Fruit fly (Drosophila melanogaster) whole organism, embryonic: Measurements from ENCODE around the gene CG14797.

Source experiments
- Ets65A ChIP-seq: fragments of 200-800 bp; sonication (Bioruptor generic); peaks from one replicate; lab custom pipeline; 2016; ENCODE audit warnings: missing biosample characterization, missing genetic modification characterization
- unc-4 ChIP-seq: fragments of 200-800 bp; sonication (Bioruptor generic); IDR thresholded peaks from 2 replicates; pipeline ENCODE4 v1.3.6; 2022; ENCODE audit warnings: missing biosample characterization, missing genetic modification characterization; ENCODE audit not compliant: partially characterized antibody

CG14797 gene

DNA sequence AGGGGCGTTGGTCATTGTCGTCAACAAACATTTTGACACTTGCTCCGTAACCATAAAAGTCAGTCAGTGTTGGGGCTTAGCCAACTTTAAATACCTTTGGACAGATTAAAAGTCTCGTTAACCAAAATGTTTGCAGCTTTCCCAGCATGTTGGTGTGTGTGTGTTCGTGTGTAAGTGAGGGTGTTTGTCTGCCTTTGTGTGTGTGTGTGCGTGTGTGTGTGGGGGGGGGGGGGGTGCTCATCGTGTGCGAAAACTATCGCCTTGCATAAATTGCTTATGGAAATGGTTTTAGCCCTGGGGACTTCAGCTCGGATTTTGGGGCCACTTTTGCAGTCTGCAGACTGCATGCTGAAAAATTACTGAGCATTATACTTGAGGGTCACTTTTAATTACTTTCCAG is 33.5 kb downstream of the CG14797 start:
- TF ChIP-seq unc-4 (no peak), Ets65A (GFP tag; lab: Kevin White, UChicago) (peak; percentile 39)
